Worm (Caenorhabditis elegans): ENCODE data around the gene msp-76.

Gene msp-76

DNA sequence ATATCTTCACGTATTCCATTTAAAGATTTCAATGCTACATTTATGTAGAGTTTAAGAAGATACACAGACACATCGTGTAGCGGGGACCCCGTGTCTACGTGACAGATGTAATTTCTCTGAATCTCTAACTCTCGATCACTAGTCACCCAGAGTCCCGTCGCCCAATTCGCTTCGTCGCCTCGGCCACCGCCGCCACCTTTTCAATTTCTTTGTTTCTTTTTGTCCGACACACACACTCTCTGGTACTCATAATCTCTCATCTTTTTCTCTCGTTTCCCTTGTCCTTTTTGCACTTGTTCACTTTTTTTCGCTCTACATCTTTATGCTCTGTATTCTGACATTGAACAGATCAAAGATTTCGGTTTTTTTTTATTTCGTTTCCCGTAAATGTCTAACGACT is 29.6 kb downstream of the msp-76 start (continued):
- TF ChIP-seq blmp-1 (tag; optimal IDR thresholded peaks at IDR 0.05; ENCODE audit: insufficient read depth) (peak; percentile 49), nhr-12 (tag; optimal IDR thresholded peaks at IDR 0.05) (no peak), sma-3 (GFP tag; optimal IDR thresholded peaks at IDR 0.05) (peak; percentile 67), dmd-4 (tag; optimal IDR thresholded peaks at IDR 0.05) (no peak)

DNA sequence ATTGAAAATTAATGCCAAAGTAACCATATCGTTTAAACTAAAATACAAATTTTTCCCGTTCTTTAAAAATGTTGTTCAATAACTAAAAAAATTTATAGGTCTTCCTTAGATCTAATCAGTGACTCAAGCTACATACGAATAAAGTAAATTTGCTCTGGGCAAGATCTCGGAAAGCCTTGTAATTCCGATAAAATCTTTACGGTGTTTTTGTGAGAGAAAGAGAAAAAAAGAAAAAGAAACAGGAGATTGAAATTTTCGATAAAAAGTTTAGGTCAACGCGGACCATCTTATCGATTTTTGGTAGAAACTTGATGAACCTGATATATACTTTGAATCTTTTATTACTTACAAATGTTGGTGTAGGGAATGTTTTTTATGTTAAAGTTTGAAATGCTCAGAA is 34.4 kb downstream of the msp-76 start:
- TF ChIP-seq mdl-1 (tag; optimal IDR thresholded peaks at IDR 0.05) (no peak), sma-9 (GFP tag; optimal IDR thresholded peaks at IDR 0.05) (peak; percentile 64), sma-9 (tag; optimal IDR thresholded peaks at IDR 0.05) (no peak), elt-1 (tag; optimal IDR thresholded peaks at IDR 0.05) (peak; percentile 55), nhr-25 (tag; optimal IDR thresholded peaks at IDR 0.05) (peak; percentile 41)

DNA sequence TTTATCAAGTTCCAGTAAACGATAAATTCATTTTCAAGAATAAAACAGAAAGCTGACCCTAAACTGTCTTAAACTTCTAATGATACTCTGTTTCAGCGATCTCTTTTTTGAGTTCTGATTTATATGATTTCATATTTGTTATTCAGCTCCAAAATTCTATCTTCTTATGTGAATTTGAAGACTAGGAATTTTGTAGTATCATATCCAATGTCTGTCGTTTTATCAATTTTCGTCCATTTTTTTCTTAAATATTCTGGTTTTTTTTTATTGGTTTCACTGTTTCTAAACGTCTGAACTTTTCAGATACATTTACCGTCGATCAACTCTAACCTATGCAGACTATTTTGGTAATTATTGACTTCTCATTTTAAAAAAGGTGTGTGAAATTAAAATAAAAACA is 36.1 kb downstream of the msp-76 start, which contains the start of the genes nhr-138 and C28D4.18:
Gene nhr-138, plus strand, starts transcription at position 304 of the 400 bp plus-strand sequence.
Gene C28D4.18, plus strand, starts transcription at position 333 of the 400 bp plus-strand sequence.
- TF ChIP-seq ceh-16 (tag; optimal IDR thresholded peaks at IDR 0.05) (no peak), nhr-129 (tag; optimal IDR thresholded peaks at IDR 0.05) (no peak), ama-1 (optimal IDR thresholded peaks at IDR 0.05) (no peak), nhr-23 (tag; optimal IDR thresholded peaks at IDR 0.05) (no peak), R02D3.7 (tag; optimal IDR thresholded peaks at IDR 0.05) (no peak), C34F6.9 (tag; optimal IDR thresholded peaks at IDR 0.05) (no peak), alr-1 (tag; optimal IDR thresholded peaks at IDR 0.05) (no peak), nhr-21 (tag; optimal IDR thresholded peaks at IDR 0.05) (no peak), nhr-10 (tag; optimal IDR thresholded peaks at IDR 0.05) (no peak)

DNA sequence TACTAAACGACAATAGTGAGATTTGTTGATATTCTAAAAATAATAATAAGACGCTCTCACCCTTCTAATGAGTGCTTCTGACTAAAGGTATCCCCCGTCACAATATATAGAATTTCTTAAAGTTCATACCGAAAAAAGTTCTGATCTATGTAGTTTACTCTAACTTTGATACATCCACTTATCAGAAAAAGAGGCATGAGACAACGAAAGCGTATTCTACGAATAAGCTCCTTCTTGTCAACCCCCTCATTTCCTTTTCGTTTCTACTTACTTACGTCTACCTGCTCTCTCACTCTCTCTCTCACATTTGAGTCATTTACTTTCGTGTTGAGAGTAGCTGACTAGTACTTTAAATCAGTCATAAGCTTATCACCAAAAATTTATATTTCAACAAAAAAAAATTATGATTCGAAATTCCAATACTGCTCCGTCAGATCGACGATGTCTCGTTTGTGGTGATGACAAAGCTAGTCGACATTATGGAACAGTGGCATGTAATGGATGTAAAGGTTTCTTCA is 36.7 kb downstream of the msp-76 start:
- TF ChIP-seq lin-13 (GFP tag; optimal IDR thresholded peaks at IDR 0.05) (no peak), elt-1 (tag; optimal IDR thresholded peaks at IDR 0.05) (no peak), nhr-21 (tag; optimal IDR thresholded peaks at IDR 0.05) (peak; percentile 47), sem-4 (tag; optimal IDR thresholded peaks at IDR 0.05) (no peak), sma-9 (GFP tag; optimal IDR thresholded peaks at IDR 0.05) (peak; percentile 4), sma-9 (tag; optimal IDR thresholded peaks at IDR 0.05) (no peak), lsy-2 (tag; optimal IDR thresholded peaks at IDR 0.05) (peak in 1 of 2 experiments; percentile 29)

DNA sequence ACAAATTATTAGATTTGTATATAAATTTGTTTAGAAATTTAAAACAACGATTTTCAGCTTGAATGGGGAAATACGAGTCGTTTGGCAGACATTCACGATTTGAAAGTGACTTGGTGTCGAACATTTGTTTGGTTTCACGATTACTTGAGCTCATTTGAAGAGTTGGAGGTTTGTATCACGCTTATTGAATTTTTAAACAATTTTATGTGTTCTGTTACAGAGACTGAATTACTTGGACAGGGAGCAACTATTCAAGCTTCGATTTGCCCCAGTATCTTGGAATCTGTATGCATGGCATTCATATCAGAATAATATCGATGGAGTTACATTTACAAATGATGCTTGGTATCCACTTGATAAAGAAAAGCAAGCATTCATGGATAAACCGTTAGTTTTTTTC is 38.4 kb downstream of the msp-76 start:
- TF ChIP-seq mbf-1 (tag; optimal IDR thresholded peaks at IDR 0.05) (no peak), egl-27 (tag; optimal IDR thresholded peaks at IDR 0.05) (no peak), unc-55 (GFP tag; optimal IDR thresholded peaks at IDR 0.05) (no peak), nhr-21 (tag; optimal IDR thresholded peaks at IDR 0.05) (no peak), dmd-4 (tag; optimal IDR thresholded peaks at IDR 0.05) (no peak), ztf-11 (tag; optimal IDR thresholded peaks at IDR 0.05) (no peak), nhr-237 (tag; optimal IDR thresholded peaks at IDR 0.05) (no peak), nhr-129 (tag; optimal IDR thresholded peaks at IDR 0.05) (no peak), lin-39 (tag; optimal IDR thresholded peaks at IDR 0.05) (no peak), fos-1 (tag; optimal IDR thresholded peaks at IDR 0.05) (no peak), nhr-12 (tag; optimal IDR thresholded peaks at IDR 0.05) (no peak), F13H6.1 (tag; optimal IDR thresholded peaks at IDR 0.05) (no peak), sma-3 (GFP tag; optimal IDR thresholded peaks at IDR 0.05) (no peak), nhr-23 (tag; optimal IDR thresholded peaks at IDR 0.05) (no peak), nhr-25 (tag; optimal IDR thresholded peaks at IDR 0.05) (no peak), elt-1 (tag; optimal IDR thresholded peaks at IDR 0.05) (no peak)

DNA sequence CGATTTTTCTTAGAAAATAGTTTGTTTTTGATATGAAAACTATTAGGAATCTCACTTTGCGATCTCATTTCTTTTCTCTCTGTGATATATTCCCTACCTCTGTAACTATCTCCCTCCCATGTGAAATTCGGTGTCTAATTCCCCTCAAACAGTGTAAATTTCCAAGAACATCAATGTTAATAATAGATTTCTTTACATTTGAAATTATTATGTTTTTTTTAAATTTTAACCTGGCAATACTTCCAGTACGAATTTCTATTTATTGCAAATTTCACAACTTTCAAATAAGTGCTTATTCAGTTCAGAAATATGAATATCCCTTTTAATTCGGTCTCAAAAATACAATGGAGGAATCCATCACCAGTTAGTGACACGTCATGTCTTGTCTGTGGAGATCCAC is 39.6 kb downstream of the msp-76 start, which contains the start of gene nhr-100:
Gene nhr-100, plus strand, starts transcription at position 301 of the 400 bp plus-strand sequence.
- no peak for TF ChIP-seq nhr-25 (tag; optimal IDR thresholded peaks at IDR 0.05)
- TF ChIP-seq skn-1 (tag; optimal IDR thresholded peaks at IDR 0.05): no peak

DNA sequence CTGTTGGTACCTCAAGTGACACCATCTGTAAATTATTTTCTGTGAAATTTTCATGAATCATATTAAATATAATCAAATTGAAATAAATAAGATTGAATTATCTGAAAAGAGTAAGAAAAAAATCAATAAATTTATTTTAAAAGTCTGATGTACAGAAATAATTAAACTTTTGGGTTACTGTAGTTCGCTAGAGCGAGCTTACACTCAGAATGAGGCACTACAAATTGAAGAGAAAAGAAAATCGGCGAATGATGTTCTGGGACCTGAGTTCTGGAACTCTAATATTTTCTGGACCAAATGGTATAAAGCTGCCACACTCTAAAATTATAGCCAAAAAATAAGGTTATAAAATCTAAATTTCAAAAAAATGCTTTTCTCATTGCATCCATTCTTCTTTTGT is 45.1 kb downstream of the msp-76 start:
- TF ChIP-seq ceh-82 (tag; optimal IDR thresholded peaks at IDR 0.05) (no peak), C34F6.9 (tag; optimal IDR thresholded peaks at IDR 0.05) (no peak), snpc-4 (tag; optimal IDR thresholded peaks at IDR 0.05) (no peak)
